Worm (Caenorhabditis elegans): ENCODE data around the gene ZC395.5.

Gene ZC395.5

ce11 chrIII:5294867-5295266 is 27.2 kb downstream of the ZC395.5 start (continued):
- peak; percentile 79 for TF ChIP-seq zfp-3 (GFP tag; conservative IDR thresholded peaks at IDR 0.05)
- 0 out of 2 replicates have a peak, but pooled peaks have one; percentile 39 for TF ChIP-seq lin-29 (GFP tag; IDR thresholded peaks at IDR 0.05)
- peak; percentile 92 for TF ChIP-seq vab-7 (GFP tag; IDR thresholded peaks at IDR 0.05)
- TF ChIP-seq zfp-2 (tag; optimal IDR thresholded peaks at IDR 0.05): peak; percentile 35
- no peak for TF ChIP-seq fos-1 (tag; optimal IDR thresholded peaks at IDR 0.05)
- peak; percentile 90 for TF ChIP-seq arid-1 (GFP tag; conservative IDR thresholded peaks at IDR 0.05)
- no peak for TF ChIP-seq jun-1 (tag; optimal IDR thresholded peaks at IDR 0.05)
- TF ChIP-seq F44E2.7 (GFP tag; IDR thresholded peaks at IDR 0.05): peak; percentile 68; the same call in 1 of the 2 replicates
- TF ChIP-seq php-3 (GFP tag; IDR thresholded peaks at IDR 0.05): peak; percentile 85
- no peak for TF ChIP-seq saeg-2 (GFP tag; IDR thresholded peaks at IDR 0.05)
- TF ChIP-seq Y48G9A.11 (GFP tag; IDR thresholded peaks at IDR 0.05): peak; percentile 79
- no peak for TF ChIP-seq nhr-10 (tag; optimal IDR thresholded peaks at IDR 0.05)
- no peak for TF ChIP-seq lin-13 (GFP tag; optimal IDR thresholded peaks at IDR 0.05)
- peak; percentile 3 for TF ChIP-seq R02D3.7 (tag; optimal IDR thresholded peaks at IDR 0.05)
- no peak for TF ChIP-seq ceh-62 (tag; optimal IDR thresholded peaks at IDR 0.05)
- peak; percentile 68 for TF ChIP-seq mes-2 (tag; optimal IDR thresholded peaks at IDR 0.05; ENCODE audit: poor library complexity, severe bottlenecking)
- peak; percentile 71 for TF ChIP-seq mdt-29 (GFP tag; IDR thresholded peaks at IDR 0.05)
- TF ChIP-seq nhr-41 (GFP tag; IDR thresholded peaks at IDR 0.05): peak; percentile 65; the same call in 1 of the 2 replicates
- peak; percentile 97 for TF ChIP-seq egl-43 (GFP tag; IDR thresholded peaks at IDR 0.05)
- no peak for TF ChIP-seq fkh-10 (GFP tag; optimal IDR thresholded peaks at IDR 0.05)
- peak; percentile 13 for TF ChIP-seq hlh-30 (tag; optimal IDR thresholded peaks at IDR 0.05; ENCODE audit: insufficient read depth)
- peak in 1 of 2 experiments; percentile 27 for TF ChIP-seq unc-62 (GFP tag; optimal IDR thresholded peaks at IDR 0.05 in 1 of 2)
- TF ChIP-seq unc-62 (tag; optimal IDR thresholded peaks at IDR 0.05): no peak
- peak; percentile 23 for TF ChIP-seq nhr-28 (tag; optimal IDR thresholded peaks at IDR 0.05)
- peak; percentile 15 to 75; a peak in 2 of 4 replicates for TF ChIP-seq madf-5 (GFP tag; IDR thresholded peaks at IDR 0.05)
- no peak for TF ChIP-seq hlh-11 (tag; optimal IDR thresholded peaks at IDR 0.05)
- peak; percentile 78 for TF ChIP-seq nhr-42 (GFP tag; IDR thresholded peaks at IDR 0.05)
- TF ChIP-seq nhr-6 (tag; optimal IDR thresholded peaks at IDR 0.05): no peak
- TF ChIP-seq nhr-77 (tag; optimal IDR thresholded peaks at IDR 0.05): no peak
- peak; percentile 64 for TF ChIP-seq rbr-2 (tag; optimal IDR thresholded peaks at IDR 0.05)
- TF ChIP-seq attf-4 (tag; optimal IDR thresholded peaks at IDR 0.05): no peak
- peak; percentile 85; the same call in 1 of the 2 replicates for TF ChIP-seq ceh-44 (GFP tag; IDR thresholded peaks at IDR 0.05)
- TF ChIP-seq nhr-48 (tag; optimal IDR thresholded peaks at IDR 0.05): peak; percentile 39
- TF ChIP-seq Y105C5A.15 (GFP tag; IDR thresholded peaks at IDR 0.05): 0 out of 2 replicates have a peak, but pooled peaks have one; percentile 47
- peak; percentile 86 for TF ChIP-seq hmg-1.1 (GFP tag; IDR thresholded peaks at IDR 0.05)
- TF ChIP-seq spr-3 (GFP tag; optimal IDR thresholded peaks at IDR 0.05): peak; percentile 69
- TF ChIP-seq daf-8 (GFP tag; IDR thresholded peaks at IDR 0.05): no peak
- peak; percentile 89; the same call in 1 of the 2 replicates for TF ChIP-seq tra-1 (GFP tag; IDR thresholded peaks at IDR 0.05)
- peak; percentile 18 for TF ChIP-seq dpl-1 (GFP tag; optimal IDR thresholded peaks at IDR 0.05)
- no peak for TF ChIP-seq daf-12 (tag; optimal IDR thresholded peaks at IDR 0.05)
- peak; percentile 86 for TF ChIP-seq ZK337.2 (GFP tag; IDR thresholded peaks at IDR 0.05)
- peak; percentile 35 for TF ChIP-seq F49E8.2 (tag; optimal IDR thresholded peaks at IDR 0.05; ENCODE audit: borderline replicate concordance)
- TF ChIP-seq ZK546.5 (tag; optimal IDR thresholded peaks at IDR 0.05): no peak
- peak; percentile 22 for TF ChIP-seq ceh-32 (tag; optimal IDR thresholded peaks at IDR 0.05; ENCODE audit: poor library complexity)
- peak; percentile 57 for TF ChIP-seq nhr-102 (tag; optimal IDR thresholded peaks at IDR 0.05)
- no peak for TF ChIP-seq aly-2 (tag; optimal IDR thresholded peaks at IDR 0.05)
- no peak for TF ChIP-seq ces-1 (GFP tag; optimal IDR thresholded peaks at IDR 0.05)
- TF ChIP-seq daf-19 (GFP tag; conservative IDR thresholded peaks at IDR 0.05): peak; percentile 92
- peak; percentile 41 for TF ChIP-seq F10B5.3 (tag; optimal IDR thresholded peaks at IDR 0.05)
- peak; percentile 87 for TF ChIP-seq T26A8.4 (GFP tag; IDR thresholded peaks at IDR 0.05)
- TF ChIP-seq hif-1 (tag; optimal IDR thresholded peaks at IDR 0.05): peak; percentile 2 to 56
- no peak for TF ChIP-seq aha-1 (tag)

Measured in whole organism, L4 larva.